Worm (Caenorhabditis elegans): ENCODE measurements around the gene F16B12.7.

Gene F16B12.7

ce11 chrX:14115480-14116161 lies 7.3 kb downstream of the F16B12.7 start, which contains the start of gene F28H6.7 (continued):
- TF ChIP-seq nhr-85 (tag) (no peak), lin-15B (tag; optimal IDR thresholded peaks at IDR 0.05) (no peak), lir-3 (tag; optimal IDR thresholded peaks at IDR 0.05; ENCODE audit: poor library complexity) (no peak), pag-3 (tag; optimal IDR thresholded peaks at IDR 0.05; ENCODE audit: borderline replicate concordance, insufficient read depth) (no peak), nhr-12 (tag; optimal IDR thresholded peaks at IDR 0.05) (no peak), ceh-82 (tag; optimal IDR thresholded peaks at IDR 0.05) (no peak), sptf-1 (tag; optimal IDR thresholded peaks at IDR 0.05) (no peak), tbx-2 (tag; optimal IDR thresholded peaks at IDR 0.05) (peak; percentile 29), ets-5 (GFP tag; IDR thresholded peaks at IDR 0.05) (no peak), mef-2 (tag; optimal IDR thresholded peaks at IDR 0.05) (no peak), mab-9 (GFP tag; IDR thresholded peaks at IDR 0.05) (no peak), hpl-2 (GFP tag; optimal IDR thresholded peaks at IDR 0.05) (no peak), nhr-19 (GFP tag; conservative IDR thresholded peaks at IDR 0.05) (peak; percentile 34; the same call in 1 of the 2 replicates), ceh-90 (tag; optimal IDR thresholded peaks at IDR 0.05) (no peak), nhr-71 (tag; optimal IDR thresholded peaks at IDR 0.05) (peak; percentile 49), unc-86 (tag; optimal IDR thresholded peaks at IDR 0.05) (no peak), pax-3 (tag; optimal IDR thresholded peaks at IDR 0.05) (peak; percentile 8), lin-39 (tag; optimal IDR thresholded peaks at IDR 0.05) (no peak), jun-1 (tag; optimal IDR thresholded peaks at IDR 0.05) (no peak), lin-14 (GFP tag; optimal IDR thresholded peaks at IDR 0.05) (no peak), aha-1 (tag; optimal IDR thresholded peaks at IDR 0.05) (no peak), C04F5.9 (tag; optimal IDR thresholded peaks at IDR 0.05) (no peak)

ce11 chrX:14118762-14119161 lies 10.4 kb downstream of the F16B12.7 start:
- 0 out of 2 replicates have a peak, but pooled peaks have one; percentile 71 for TF ChIP-seq ets-5 (GFP tag; IDR thresholded peaks at IDR 0.05)
- no peak for TF ChIP-seq nhr-85 (tag)

ce11 chrX:14125870-14126269 lies 17.5 kb downstream of the F16B12.7 start, which contains the start of gene F28H6.6:
F28H6.6 (minus strand) TSS chrX:14125879.
- TF ChIP-seq blmp-1 (tag; optimal IDR thresholded peaks at IDR 0.05) (peak; percentile 87), mab-9 (GFP tag; IDR thresholded peaks at IDR 0.05) (no peak)

ce11 chrX:14127291-14127922 lies 19.1 kb downstream of the F16B12.7 start, which contains the start of gene F28H6.4:
F28H6.4 (plus strand) TSS chrX:14127872.
- peak; percentile 3 for TF ChIP-seq nhr-47 (tag; optimal IDR thresholded peaks at IDR 0.05)
- TF ChIP-seq mef-2 (tag; optimal IDR thresholded peaks at IDR 0.05) = no peak
- no peak for TF ChIP-seq ztf-11 (tag; optimal IDR thresholded peaks at IDR 0.05)
- peak; percentile 62 for TF ChIP-seq lin-14 (GFP tag; optimal IDR thresholded peaks at IDR 0.05)
- no peak for TF ChIP-seq ceh-88 (GFP tag; IDR thresholded peaks at IDR 0.05)
- TF ChIP-seq unc-30 (tag; optimal IDR thresholded peaks at IDR 0.05) = no peak
- peak in 1 of 2 experiments; percentile 22 for TF ChIP-seq lin-35 (GFP tag; optimal IDR thresholded peaks at IDR 0.05)
- TF ChIP-seq egl-13 (tag; optimal IDR thresholded peaks at IDR 0.05) = no peak
- TF ChIP-seq lir-3 (tag; optimal IDR thresholded peaks at IDR 0.05; ENCODE audit: poor library complexity) = no peak
- TF ChIP-seq blmp-1 (tag; optimal IDR thresholded peaks at IDR 0.05) = peak; percentile 2
- peak; percentile 34 for TF ChIP-seq mep-1 (tag; optimal IDR thresholded peaks at IDR 0.05)
- no peak for TF ChIP-seq nhr-84 (tag; optimal IDR thresholded peaks at IDR 0.05)
- TF ChIP-seq snu-23 (GFP tag; optimal IDR thresholded peaks at IDR 0.05) = peak; percentile 49
- peak; percentile 20 for TF ChIP-seq fkh-8 (tag; optimal IDR thresholded peaks at IDR 0.05)
- peak; percentile 12 for TF ChIP-seq nhr-20 (tag; optimal IDR thresholded peaks at IDR 0.05)
- TF ChIP-seq lin-13 (GFP tag; optimal IDR thresholded peaks at IDR 0.05) = peak; percentile 4
- no peak for TF ChIP-seq ceh-63 (GFP tag; optimal IDR thresholded peaks at IDR 0.05)
- TF ChIP-seq nhr-77 (tag; optimal IDR thresholded peaks at IDR 0.05) = no peak
- TF ChIP-seq nhr-19 (GFP tag; conservative IDR thresholded peaks at IDR 0.05) = no peak
- no peak for TF ChIP-seq dsc-1 (tag; optimal IDR thresholded peaks at IDR 0.05)
- no peak for TF ChIP-seq pax-3 (tag; optimal IDR thresholded peaks at IDR 0.05)
- no peak for TF ChIP-seq nhr-76 (tag; optimal IDR thresholded peaks at IDR 0.05)
- TF ChIP-seq nhr-12 (tag; optimal IDR thresholded peaks at IDR 0.05) = no peak
- TF ChIP-seq skn-1 (tag; optimal IDR thresholded peaks at IDR 0.05) = peak; percentile 8
- peak in 1 of 2 experiments; percentile 36 for TF ChIP-seq efl-1 (optimal IDR thresholded peaks at IDR 0.05)
- TF ChIP-seq efl-1 (GFP tag; optimal IDR thresholded peaks at IDR 0.05 in 1 of 2) = no peak
- TF ChIP-seq lin-15B (tag; optimal IDR thresholded peaks at IDR 0.05) = no peak
- TF ChIP-seq tlp-1 (tag; optimal IDR thresholded peaks at IDR 0.05) = no peak
- peak; percentile 45 for TF ChIP-seq rnt-1 (tag; optimal IDR thresholded peaks at IDR 0.05)
- no peak for TF ChIP-seq fkh-4 (tag; optimal IDR thresholded peaks at IDR 0.05; ENCODE audit: borderline replicate concordance)

All from whole organism, L1 larva.